Worm (Caenorhabditis elegans) whole organism, L3 larva: Measurements from ENCODE around the gene sysm-1.

Source experiments
- R02D3.7 ChIP-seq: fragments of 150-350 bp; optimal IDR thresholded peaks from 2 replicates; lab custom pipeline; 2014; ENCODE audit warnings: missing biosample characterization, missing genetic modification characterization
- ZK546.5 ChIP-seq: sonication (generic microtip); optimal IDR thresholded peaks from 2 replicates; lab custom pipeline; 2017; ENCODE audit warnings: missing biosample characterization, missing genetic modification characterization
- ceh-28 ChIP-seq: fragments of 150-350 bp; optimal IDR thresholded peaks from 2 replicates; lab custom pipeline; 2014; ENCODE audit warnings: missing biosample characterization, missing genetic modification reagents, missing genetic modification characterization
- ceh-82 ChIP-seq: fragments of 150-350 bp; optimal IDR thresholded peaks from 2 replicates; lab custom pipeline; 2014; ENCODE audit warnings: missing biosample characterization, missing genetic modification characterization
- ceh-9 ChIP-seq: sonication (generic microtip); optimal IDR thresholded peaks from 2 replicates; lab custom pipeline; 2018; ENCODE audit warnings: missing biosample characterization, missing genetic modification characterization
- daf-12 ChIP-seq: fragments of 150-350 bp; optimal IDR thresholded peaks from 2 replicates; lab custom pipeline; 2014; ENCODE audit warnings: missing biosample characterization, missing genetic modification reagents, missing genetic modification characterization
- egl-27 ChIP-seq: sonication (generic microtip); optimal IDR thresholded peaks from 4 replicates; lab custom pipeline; 2017; ENCODE audit warnings: missing biosample characterization, missing genetic modification reagents, missing genetic modification characterization
- egl-5 ChIP-seq: fragments of 150-350 bp; optimal IDR thresholded peaks from 2 replicates; lab custom pipeline; 2017; ENCODE audit warnings: missing biosample characterization, missing genetic modification reagents, missing genetic modification characterization, inconsistent platforms
- elt-1 ChIP-seq: fragments of 150-350 bp; optimal IDR thresholded peaks from 2 replicates; lab custom pipeline; 2014; ENCODE audit warnings: missing biosample characterization, missing genetic modification characterization
- elt-2 ChIP-seq: sonication (generic microtip); optimal IDR thresholded peaks from 2 replicates; lab custom pipeline; 2016; ENCODE audit warnings: missing genetic modification reagents, mild to moderate bottlenecking, missing genetic modification characterization, missing compliant biosample characterization
- elt-3 ChIP-seq, 3 experiments: fragments of 150-350 bp in 1 of 3; sonication (generic microtip) in 2 of 3; optimal IDR thresholded peaks; 2 replicates in 2 of 3; 4 replicates in 1 of 3; lab custom pipeline; 2014 to 2017; ENCODE audit warnings: missing biosample characterization in 3 of 3, missing genetic modification characterization in 3 of 3
- eor-1 ChIP-seq, 2 experiments: fragments of 150-350 bp; optimal IDR thresholded peaks; 2 replicates each; lab custom pipeline; 2014 to 2018; ENCODE audit warnings: missing biosample characterization in 2 of 2, missing genetic modification characterization in 2 of 2
- fkh-10 ChIP-seq: sonication (generic microtip); optimal IDR thresholded peaks from 2 replicates; lab custom pipeline; 2017; ENCODE audit warnings: missing biosample characterization, missing genetic modification reagents, missing genetic modification characterization
- fkh-2 ChIP-seq: fragments of 150-350 bp; optimal IDR thresholded peaks from 2 replicates; lab custom pipeline; 2014; ENCODE audit warnings: missing biosample characterization, missing genetic modification reagents, missing genetic modification characterization
- fos-1 ChIP-seq: fragments of 150-350 bp; optimal IDR thresholded peaks from 2 replicates; lab custom pipeline; 2014; ENCODE audit warnings: missing biosample characterization, missing genetic modification characterization
- hmg-11 ChIP-seq: sonication (generic microtip); optimal IDR thresholded peaks from 2 replicates; lab custom pipeline; 2016; ENCODE audit warnings: missing genetic modification characterization, missing compliant biosample characterization
- lin-15B ChIP-seq: fragments of 150-350 bp; optimal IDR thresholded peaks from 2 replicates; lab custom pipeline; 2014; ENCODE audit warnings: missing biosample characterization, missing genetic modification characterization
- lin-39 ChIP-seq: fragments of 150-350 bp; optimal IDR thresholded peaks from 2 replicates; lab custom pipeline; 2018; ENCODE audit warnings: missing biosample characterization, missing genetic modification reagents, missing genetic modification characterization
- lsy-12 ChIP-seq: sonication (generic microtip); optimal IDR thresholded peaks from 2 replicates; lab custom pipeline; 2016; ENCODE audit warnings: mild to moderate bottlenecking, missing genetic modification characterization, missing compliant biosample characterization
- mdl-1 ChIP-seq: fragments of 150-350 bp; optimal IDR thresholded peaks from 2 replicates; lab custom pipeline; 2014; ENCODE audit warnings: missing biosample characterization, missing genetic modification characterization
- mml-1 ChIP-seq: fragments of 150-350 bp; sonication (generic microtip); optimal IDR thresholded peaks from 3 replicates; lab custom pipeline; 2014; ENCODE audit warnings: missing biosample characterization, missing genetic modification characterization
- nfya-1 ChIP-seq: sonication (generic microtip); optimal IDR thresholded peaks from 2 replicates; lab custom pipeline; 2017; ENCODE audit warnings: missing genetic modification characterization, mild to moderate bottlenecking, missing compliant biosample characterization, antibody characterized with exemption, moderate library complexity; ENCODE audit not compliant: insufficient read depth
- nhr-11 ChIP-seq: fragments of 150-350 bp; optimal IDR thresholded peaks from 2 replicates; lab custom pipeline; 2014; ENCODE audit warnings: missing biosample characterization, missing genetic modification characterization
- nhr-12 ChIP-seq: fragments of 150-350 bp; optimal IDR thresholded peaks from 2 replicates; lab custom pipeline; 2014; ENCODE audit warnings: missing biosample characterization, missing genetic modification characterization
- nhr-23 ChIP-seq: fragments of 150-350 bp; optimal IDR thresholded peaks from 2 replicates; lab custom pipeline; 2014; ENCODE audit warnings: missing biosample characterization, missing genetic modification reagents, missing genetic modification characterization
- nhr-237 ChIP-seq: fragments of 150-350 bp; optimal IDR thresholded peaks from 2 replicates; lab custom pipeline; 2014; ENCODE audit warnings: missing biosample characterization, missing genetic modification characterization
- nhr-25 ChIP-seq: sonication (generic microtip); optimal IDR thresholded peaks from 2 replicates; lab custom pipeline; 2017; ENCODE audit warnings: missing biosample characterization, missing genetic modification characterization
- nhr-43 ChIP-seq: sonication (generic microtip); optimal IDR thresholded peaks from 2 replicates; lab custom pipeline; 2016; ENCODE audit warnings: mild to moderate bottlenecking, missing genetic modification characterization, missing compliant biosample characterization; ENCODE audit not compliant: poor library complexity, severe bottlenecking
- nhr-76 ChIP-seq: fragments of 150-350 bp; sonication (generic microtip); optimal IDR thresholded peaks from 5 replicates; lab custom pipeline; 2014; ENCODE audit warnings: missing biosample characterization, missing genetic modification characterization
- nhr-77 ChIP-seq: fragments of 150-350 bp; optimal IDR thresholded peaks from 2 replicates; lab custom pipeline; 2014; ENCODE audit warnings: missing biosample characterization, missing genetic modification characterization
- pha-4 ChIP-seq: fragments of 150-350 bp; optimal IDR thresholded peaks from 2 replicates; lab custom pipeline; 2014; ENCODE audit warnings: missing biosample characterization, missing genetic modification reagents, missing genetic modification characterization
- pqm-1 ChIP-seq: fragments of 150-350 bp; optimal IDR thresholded peaks from 2 replicates; lab custom pipeline; 2017; ENCODE audit warnings: missing biosample characterization, missing genetic modification characterization, inconsistent platforms
- skn-1 ChIP-seq: fragments of 150-350 bp; optimal IDR thresholded peaks from 2 replicates; lab custom pipeline; 2014; ENCODE audit warnings: missing biosample characterization, missing genetic modification characterization
- snpc-4 ChIP-seq: fragments of 150-350 bp; optimal IDR thresholded peaks from 2 replicates; lab custom pipeline; 2014; ENCODE audit warnings: missing biosample characterization, missing genetic modification characterization
- tbx-2 ChIP-seq: sonication (generic microtip); optimal IDR thresholded peaks from 2 replicates; lab custom pipeline; 2016; ENCODE audit warnings: mild to moderate bottlenecking, missing genetic modification characterization, missing compliant biosample characterization
- unc-39 ChIP-seq: sonication (generic microtip); optimal IDR thresholded peaks from 4 replicates; lab custom pipeline; 2017; ENCODE audit warnings: missing biosample characterization, missing genetic modification characterization
- unc-62 ChIP-seq: fragments of 150-350 bp; sonication (generic microtip); optimal IDR thresholded peaks from 4 replicates; lab custom pipeline; 2014; ENCODE audit warnings: missing biosample characterization, missing genetic modification reagents, missing genetic modification characterization
- ztf-11 ChIP-seq: fragments of 150-350 bp; optimal IDR thresholded peaks from 2 replicates; lab custom pipeline; 2014; ENCODE audit warnings: missing biosample characterization, missing genetic modification characterization
- ztf-4 ChIP-seq: fragments of 150-350 bp; optimal IDR thresholded peaks from 2 replicates; lab custom pipeline; 2014; ENCODE audit warnings: missing biosample characterization, missing genetic modification characterization

The sysm-1 gene

DNA sequence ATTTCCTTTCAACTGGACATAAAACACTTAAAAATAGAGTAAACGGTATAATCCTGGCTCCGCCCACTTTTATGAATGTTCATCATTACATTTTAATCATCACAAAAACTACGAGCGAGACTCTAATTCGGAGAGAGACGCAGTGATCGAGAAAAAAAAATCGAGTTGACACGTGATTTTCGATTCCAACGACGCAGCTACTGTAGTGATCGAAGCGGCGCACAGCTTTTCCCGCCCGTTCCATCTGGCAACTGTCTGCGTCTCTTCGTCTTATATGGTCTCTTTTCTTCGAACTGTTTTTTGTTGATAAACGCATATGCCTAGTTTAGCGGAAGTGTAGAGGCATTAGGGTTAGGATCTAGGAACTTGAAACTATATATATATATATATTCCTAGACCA, 30.8 kb upstream of the sysm-1 start (continued):
- TF ChIP-seq nhr-237 (no peak), ZK546.5 (no peak), egl-5 (tag; lab: Kevin White, UChicago) (no peak), lin-39 (tag; lab: Kevin White, UChicago) (no peak), fkh-10 (GFP tag; lab: Kevin White, UChicago) (no peak)

DNA sequence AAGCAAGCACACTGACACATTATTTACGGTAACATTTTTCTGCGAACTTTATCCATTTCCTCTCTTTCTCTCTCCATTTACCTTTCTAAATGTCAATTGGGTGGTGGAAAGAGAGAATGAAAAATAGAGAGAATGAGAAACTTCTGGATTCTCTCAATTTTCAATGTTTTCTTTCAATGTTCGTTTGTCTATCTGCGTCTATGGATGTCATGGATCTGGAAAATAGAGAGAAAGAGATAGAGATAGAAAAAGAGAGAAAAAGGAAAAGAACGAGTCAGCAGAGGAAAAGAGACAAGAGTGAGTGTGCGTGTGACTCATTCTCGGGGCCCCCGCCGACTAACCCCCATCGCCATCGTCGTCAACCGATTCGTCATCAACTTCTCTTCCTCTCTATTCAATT, 29.9 kb upstream of the sysm-1 start, which contains the start of gene jun-1:
Gene jun-1, plus strand, starts transcription at position 307 of the 400 bp plus-strand sequence.
- TF ChIP-seq hmg-11 (tag; lab: Kevin White, UChicago) (peak; percentile 67), fkh-10 (GFP tag; lab: Kevin White, UChicago) (peak; percentile 22), skn-1 (tag; lab: Kevin White, UChicago) (peak; percentile 54), nfya-1 (tag; lab: Kevin White, UChicago) (peak; percentile 82), nhr-76 (no peak), fkh-2 (tag; lab: Kevin White, UChicago) (no peak), snpc-4 (peak; percentile 39), pha-4 (peak; percentile 98), daf-12 (tag; lab: Kevin White, UChicago) (no peak), R02D3.7 (tag; lab: Kevin White, UChicago) (peak; percentile 37), ztf-4 (tag; lab: Kevin White, UChicago) (no peak), ZK546.5 (no peak), lin-15B (tag; lab: Kevin White, UChicago) (peak; percentile 53), fos-1 (tag; lab: Kevin White, UChicago) (peak; percentile 99), elt-3 (tag; optimal IDR thresholded peaks at IDR 0.05; lab: Kevin White, UChicago) (peak in 2 of 3 experiments; percentile 9 to 57), elt-1 (peak; percentile 39), nhr-25 (tag; lab: Kevin White, UChicago) (peak; percentile 90), lsy-12 (peak; percentile 74), tbx-2 (peak; percentile 38), nhr-11 (tag; lab: Kevin White, UChicago) (peak; percentile 56), nhr-77 (tag; lab: Kevin White, UChicago) (peak; percentile 38), lin-39 (tag; lab: Kevin White, UChicago) (peak; percentile 52), mdl-1 (tag; lab: Kevin White, UChicago) (peak; percentile 52), pqm-1 (tag; lab: Kevin White, UChicago) (peak; percentile 23), nhr-237 (no peak), ceh-9 (tag; lab: Kevin White, UChicago) (no peak), ceh-28 (tag; lab: Kevin White, UChicago) (peak; percentile 83), unc-62 (GFP tag; lab: Kevin White, UChicago) (peak; percentile 55), nhr-43 (tag; lab: Kevin White, UChicago) (peak; percentile 82), nhr-12 (tag; lab: Kevin White, UChicago) (no peak), egl-27 (tag; lab: Kevin White, UChicago) (peak; percentile 64), nhr-23 (tag; lab: Kevin White, UChicago) (peak; percentile 99), ceh-82 (peak; percentile 54), unc-39 (tag; lab: Kevin White, UChicago) (no peak)

DNA sequence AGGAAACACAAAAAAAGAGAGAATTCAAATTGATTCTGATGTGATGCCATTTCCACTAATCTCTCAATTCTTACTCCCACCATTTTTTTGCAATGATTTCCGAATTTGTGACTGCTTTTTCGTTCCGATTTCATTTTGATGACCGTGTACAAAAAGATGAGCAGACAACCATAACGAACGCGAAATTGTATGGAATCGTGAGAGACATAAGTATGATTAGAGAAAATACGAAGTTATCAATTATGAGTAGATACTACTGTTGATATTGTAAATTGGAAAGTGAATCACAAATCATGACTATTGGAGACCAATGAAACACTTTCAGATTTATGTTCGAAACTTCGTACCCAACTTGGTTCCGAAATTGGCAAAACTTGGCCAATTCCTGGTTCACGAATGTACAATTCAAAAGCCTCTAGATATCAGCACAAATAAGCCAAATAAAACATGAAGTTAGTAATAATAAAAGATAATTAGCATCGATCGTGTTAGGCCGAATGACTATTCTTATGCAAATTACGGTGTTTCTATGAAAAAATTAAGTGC, 28.6 kb upstream of the sysm-1 start:
- peak; percentile 37 for TF ChIP-seq elt-2
- TF ChIP-seq tbx-2: no peak
- peak; percentile 59 for TF ChIP-seq pqm-1 (tag; lab: Kevin White, UChicago)
- no peak for TF ChIP-seq nhr-23 (tag; lab: Kevin White, UChicago)

DNA sequence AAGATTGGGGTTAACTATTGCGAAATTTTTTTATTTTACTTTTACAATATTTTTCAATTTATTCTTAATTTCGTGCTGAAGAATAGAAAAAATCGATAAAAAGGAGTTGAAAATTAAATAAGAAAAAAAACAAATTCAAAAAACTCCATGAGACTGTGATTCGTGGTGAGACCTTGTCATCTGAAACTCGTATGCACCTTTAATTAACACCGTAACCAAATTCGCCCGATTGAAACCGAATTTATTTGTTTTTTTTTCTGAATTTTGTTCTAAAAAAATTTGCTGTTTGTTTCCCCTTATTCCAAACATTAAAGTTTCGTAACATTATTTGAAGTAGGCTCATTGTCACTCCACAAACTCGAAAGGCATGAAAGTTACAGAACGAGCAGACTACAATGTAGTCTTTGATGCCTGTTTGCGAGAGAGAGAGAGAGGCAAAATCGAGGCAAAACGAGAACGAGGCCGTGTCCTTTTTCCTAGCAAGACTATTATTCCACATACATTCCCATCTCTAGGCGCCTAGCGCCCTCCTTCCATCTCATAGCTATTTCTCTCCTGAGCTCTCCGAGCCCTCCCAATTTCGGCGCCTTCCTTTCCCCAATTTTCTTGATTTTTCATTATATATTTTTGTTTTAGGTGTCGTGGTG, 26.0 kb upstream of the sysm-1 start, which contains the start of gene T24H10.4:
Gene T24H10.4, plus strand, starts transcription at position 630 of the 647 bp plus-strand sequence.
- TF ChIP-seq snpc-4 (no peak), R02D3.7 (tag; lab: Kevin White, UChicago) (no peak), mml-1 (tag; lab: Kevin White, UChicago) (no peak), elt-3 (tag; optimal IDR thresholded peaks at IDR 0.05; lab: Kevin White, UChicago) (no peak), eor-1 (tag; optimal IDR thresholded peaks at IDR 0.05; lab: Kevin White, UChicago) (no peak), hmg-11 (tag; lab: Kevin White, UChicago) (peak; percentile 35), elt-2 (no peak), skn-1 (tag; lab: Kevin White, UChicago) (peak; percentile 3), egl-27 (tag; lab: Kevin White, UChicago) (no peak), nhr-25 (tag; lab: Kevin White, UChicago) (no peak), egl-5 (tag; lab: Kevin White, UChicago) (no peak), fkh-10 (GFP tag; lab: Kevin White, UChicago) (no peak), lin-39 (tag; lab: Kevin White, UChicago) (peak; percentile 72), nfya-1 (tag; lab: Kevin White, UChicago) (peak; percentile 26), ztf-11 (tag; lab: Kevin White, UChicago) (no peak)
